Worm (Caenorhabditis elegans): ENCODE results near the gene emc-1.

emc-1 gene

DNA sequence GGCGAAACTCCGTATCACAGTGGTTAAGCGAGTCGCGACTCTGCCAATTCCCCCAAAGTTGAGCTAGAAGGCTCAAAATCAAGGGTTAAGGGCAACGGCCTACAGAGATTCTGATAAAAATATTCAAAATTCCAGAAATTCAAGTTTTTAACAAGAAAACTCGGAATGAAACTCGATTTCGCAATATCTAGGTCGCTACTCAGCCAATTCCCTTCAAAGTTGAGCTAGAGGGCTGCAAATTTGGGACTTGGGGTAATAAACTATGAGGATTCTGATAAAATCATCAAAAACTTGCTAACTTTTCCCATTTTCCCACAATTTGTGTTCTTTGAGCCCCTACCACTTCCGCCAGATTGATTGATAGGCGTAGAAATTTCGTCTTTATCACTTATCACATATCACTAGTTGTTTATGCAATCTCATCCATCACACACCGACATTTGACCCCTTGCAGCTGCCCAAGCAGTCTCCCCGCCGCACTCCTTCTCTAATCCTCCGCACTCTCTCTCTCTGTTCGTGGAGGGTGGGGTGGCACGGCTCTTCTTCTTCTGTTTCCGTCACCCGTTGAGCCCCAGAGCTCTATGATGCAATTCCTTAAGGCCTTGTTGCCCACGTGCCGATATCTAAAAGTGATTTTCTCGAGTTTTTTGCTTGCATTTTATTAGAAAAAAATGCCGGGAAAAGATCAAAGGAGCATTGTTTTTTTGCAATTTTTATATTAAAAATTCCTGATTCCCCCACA, 1.7 kb upstream of the emc-1 start:
- TF ChIP-seq F13C5.2 (tag; optimal IDR thresholded peaks at IDR 0.05): no peak
- no peak for TF ChIP-seq ceh-36 (tag; optimal IDR thresholded peaks at IDR 0.05)
- no peak for TF ChIP-seq tbx-37 (GFP tag; conservative IDR thresholded peaks at IDR 0.05)
- no peak for TF ChIP-seq tbx-11 (GFP tag; IDR thresholded peaks at IDR 0.05)
- no peak for TF ChIP-seq scrt-1 (GFP tag; IDR thresholded peaks at IDR 0.05)
- 0 out of 2 replicates have a peak, but pooled peaks have one; percentile 21 for TF ChIP-seq sea-1 (GFP tag; conservative IDR thresholded peaks at IDR 0.05)
- no peak for TF ChIP-seq hmbx-1 (tag; optimal IDR thresholded peaks at IDR 0.05)
- TF ChIP-seq hmg-4 (GFP tag; optimal IDR thresholded peaks at IDR 0.05): peak; percentile 49
- TF ChIP-seq aly-1 (tag; optimal IDR thresholded peaks at IDR 0.05): no peak
- no peak for TF ChIP-seq B0310.2 (tag; optimal IDR thresholded peaks at IDR 0.05)
- no peak for TF ChIP-seq ama-1 (optimal IDR thresholded peaks at IDR 0.05)
- no peak for TF ChIP-seq hnd-1 (tag; optimal IDR thresholded peaks at IDR 0.05)
- no peak for TF ChIP-seq flt-1 (GFP tag; IDR thresholded peaks at IDR 0.05)
- TF ChIP-seq tra-4 (tag; optimal IDR thresholded peaks at IDR 0.05): no peak

DNA sequence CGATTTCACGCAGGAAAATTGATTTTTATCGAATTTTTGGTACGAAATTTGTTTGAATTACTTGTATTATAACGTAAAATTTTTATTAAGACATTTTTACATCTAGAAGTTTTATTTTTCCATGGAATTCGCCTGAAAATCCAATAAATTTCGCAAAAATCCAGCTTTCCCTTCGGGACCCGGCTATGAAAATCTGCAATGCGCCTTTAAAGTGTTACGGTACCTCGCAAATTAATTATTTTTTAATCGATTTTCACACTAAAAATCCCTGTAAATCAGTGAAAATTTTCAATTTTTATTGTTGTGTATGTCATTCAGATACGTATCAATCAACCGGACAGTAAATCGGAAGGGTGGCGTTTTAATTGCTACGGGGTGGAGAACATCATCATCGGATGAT, 829 bp upstream of the emc-1 start:
- no peak for TF ChIP-seq tbx-11 (GFP tag; IDR thresholded peaks at IDR 0.05)
- no peak for TF ChIP-seq tra-4 (tag; optimal IDR thresholded peaks at IDR 0.05)
- no peak for TF ChIP-seq ceh-36 (tag; optimal IDR thresholded peaks at IDR 0.05)
- no peak for TF ChIP-seq ets-7 (tag; optimal IDR thresholded peaks at IDR 0.05)
- no peak for TF ChIP-seq sea-1 (GFP tag; conservative IDR thresholded peaks at IDR 0.05)
- TF ChIP-seq aly-1 (tag; optimal IDR thresholded peaks at IDR 0.05): no peak
- no peak for TF ChIP-seq B0310.2 (tag; optimal IDR thresholded peaks at IDR 0.05)
- TF ChIP-seq hnd-1 (tag; optimal IDR thresholded peaks at IDR 0.05): no peak
- TF ChIP-seq F13C5.2 (tag; optimal IDR thresholded peaks at IDR 0.05): no peak
- TF ChIP-seq pes-1 (GFP tag; IDR thresholded peaks at IDR 0.05): no peak
- TF ChIP-seq flt-1 (GFP tag; IDR thresholded peaks at IDR 0.05): no peak
- no peak for TF ChIP-seq hmg-4 (GFP tag; optimal IDR thresholded peaks at IDR 0.05)
- TF ChIP-seq tbx-37 (GFP tag; conservative IDR thresholded peaks at IDR 0.05): no peak
- no peak for TF ChIP-seq ceh-13 (GFP tag; optimal IDR thresholded peaks at IDR 0.05)
- no peak for TF ChIP-seq hmbx-1 (tag; optimal IDR thresholded peaks at IDR 0.05)

DNA sequence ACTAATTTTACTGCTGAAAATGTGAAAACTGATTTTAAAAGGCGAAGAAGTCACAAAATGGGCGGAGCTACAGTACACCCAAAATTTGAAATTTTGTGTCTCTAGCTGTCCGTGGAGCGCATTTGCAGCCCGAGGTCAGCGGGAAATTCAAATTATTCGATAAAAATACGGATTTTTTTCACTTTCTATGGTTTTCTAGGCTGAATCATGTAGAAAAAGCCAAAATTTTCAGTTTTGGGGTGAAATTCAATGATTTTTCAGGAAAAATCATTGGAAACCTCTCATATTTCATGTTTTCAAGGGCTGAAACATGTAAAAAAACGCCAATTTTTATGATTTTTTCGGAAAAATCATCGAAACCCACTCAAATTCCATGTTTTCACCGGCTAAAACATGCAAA, 9.3 kb downstream of the emc-1 start:
- TF ChIP-seq F13C5.2 (tag; optimal IDR thresholded peaks at IDR 0.05): no peak
- no peak for TF ChIP-seq hmg-4 (GFP tag; optimal IDR thresholded peaks at IDR 0.05)
- no peak for TF ChIP-seq flt-1 (GFP tag; IDR thresholded peaks at IDR 0.05)
- no peak for TF ChIP-seq tbx-37 (GFP tag; conservative IDR thresholded peaks at IDR 0.05)
- no peak for TF ChIP-seq tra-4 (tag; optimal IDR thresholded peaks at IDR 0.05)
- TF ChIP-seq pes-1 (GFP tag; IDR thresholded peaks at IDR 0.05): no peak
- TF ChIP-seq ets-7 (tag; optimal IDR thresholded peaks at IDR 0.05): no peak
- no peak for TF ChIP-seq aly-1 (tag; optimal IDR thresholded peaks at IDR 0.05)
- TF ChIP-seq ceh-36 (tag; optimal IDR thresholded peaks at IDR 0.05): no peak
- no peak for TF ChIP-seq hmbx-1 (tag; optimal IDR thresholded peaks at IDR 0.05)
- TF ChIP-seq B0310.2 (tag; optimal IDR thresholded peaks at IDR 0.05): no peak
- TF ChIP-seq ceh-13 (GFP tag; optimal IDR thresholded peaks at IDR 0.05): no peak
- no peak for TF ChIP-seq ama-1 (optimal IDR thresholded peaks at IDR 0.05)

DNA sequence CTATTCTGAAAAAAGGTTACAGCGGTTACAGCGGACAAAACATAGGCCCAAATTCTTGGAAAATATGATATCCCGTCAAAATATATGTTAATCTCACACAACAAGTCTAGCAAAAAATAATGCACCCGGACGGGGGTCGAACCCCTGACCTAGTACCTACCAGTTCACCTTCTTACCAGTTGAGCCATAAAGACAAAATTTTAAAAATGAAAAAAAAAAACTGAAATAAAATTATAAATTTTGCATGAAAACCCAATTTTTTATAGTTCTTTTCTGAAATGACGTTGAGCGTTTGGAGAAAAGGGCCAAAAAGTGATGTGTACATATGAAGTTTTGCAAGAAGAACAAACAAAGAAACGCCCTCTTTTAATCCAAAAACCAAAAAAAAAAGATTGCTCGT, 17.7 kb downstream of the emc-1 start:
- no peak for TF ChIP-seq B0310.2 (tag; optimal IDR thresholded peaks at IDR 0.05)
- TF ChIP-seq sea-1 (GFP tag; conservative IDR thresholded peaks at IDR 0.05): no peak
- TF ChIP-seq hmbx-1 (tag; optimal IDR thresholded peaks at IDR 0.05): no peak
- no peak for TF ChIP-seq ceh-36 (tag; optimal IDR thresholded peaks at IDR 0.05)
- TF ChIP-seq hnd-1 (tag; optimal IDR thresholded peaks at IDR 0.05): no peak
- TF ChIP-seq flt-1 (GFP tag; IDR thresholded peaks at IDR 0.05): no peak
- no peak for TF ChIP-seq pes-1 (GFP tag; IDR thresholded peaks at IDR 0.05)
- TF ChIP-seq F13C5.2 (tag; optimal IDR thresholded peaks at IDR 0.05): no peak
- no peak for TF ChIP-seq ama-1 (optimal IDR thresholded peaks at IDR 0.05)
- no peak for TF ChIP-seq aly-1 (tag; optimal IDR thresholded peaks at IDR 0.05)
- no peak for TF ChIP-seq tbx-11 (GFP tag; IDR thresholded peaks at IDR 0.05)
- no peak for TF ChIP-seq scrt-1 (GFP tag; IDR thresholded peaks at IDR 0.05)
- no peak for TF ChIP-seq tbx-37 (GFP tag; conservative IDR thresholded peaks at IDR 0.05)
- no peak for TF ChIP-seq tra-4 (tag; optimal IDR thresholded peaks at IDR 0.05)
- TF ChIP-seq hmg-4 (GFP tag; optimal IDR thresholded peaks at IDR 0.05): no peak

DNA sequence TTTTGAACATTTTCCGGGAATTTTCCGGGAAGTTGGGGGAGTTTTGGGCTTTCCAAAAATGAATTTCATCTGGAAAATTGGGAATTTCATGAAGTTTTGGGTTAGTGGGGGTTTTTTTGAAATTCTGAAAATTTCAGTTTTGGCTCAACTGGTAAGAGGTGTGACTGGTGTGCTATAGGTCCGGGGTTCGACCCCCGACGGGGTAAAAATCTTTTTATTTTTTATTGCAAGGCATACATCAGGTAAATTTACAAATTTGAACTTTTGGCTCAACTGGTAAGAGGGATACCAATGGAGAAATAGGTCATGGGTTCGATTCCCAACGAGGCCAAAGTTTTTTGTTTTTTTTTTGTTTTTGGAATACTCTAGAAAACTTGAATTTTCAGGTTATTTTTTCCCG, 18.5 kb downstream of the emc-1 start:
- TF ChIP-seq pes-1 (GFP tag; IDR thresholded peaks at IDR 0.05): no peak
- TF ChIP-seq flt-1 (GFP tag; IDR thresholded peaks at IDR 0.05): no peak
- no peak for TF ChIP-seq ceh-13 (GFP tag; optimal IDR thresholded peaks at IDR 0.05)
- TF ChIP-seq sea-1 (GFP tag; conservative IDR thresholded peaks at IDR 0.05): no peak
- TF ChIP-seq tra-4 (tag; optimal IDR thresholded peaks at IDR 0.05): no peak
- TF ChIP-seq aly-1 (tag; optimal IDR thresholded peaks at IDR 0.05): no peak
- TF ChIP-seq ets-7 (tag; optimal IDR thresholded peaks at IDR 0.05): no peak
- TF ChIP-seq scrt-1 (GFP tag; IDR thresholded peaks at IDR 0.05): no peak
- no peak for TF ChIP-seq hmg-4 (GFP tag; optimal IDR thresholded peaks at IDR 0.05)
- TF ChIP-seq hmbx-1 (tag; optimal IDR thresholded peaks at IDR 0.05): no peak
- no peak for TF ChIP-seq ceh-36 (tag; optimal IDR thresholded peaks at IDR 0.05)
- TF ChIP-seq ama-1 (optimal IDR thresholded peaks at IDR 0.05): no peak
- TF ChIP-seq B0310.2 (tag; optimal IDR thresholded peaks at IDR 0.05): no peak
- TF ChIP-seq tbx-37 (GFP tag; conservative IDR thresholded peaks at IDR 0.05): no peak
- no peak for TF ChIP-seq tbx-11 (GFP tag; IDR thresholded peaks at IDR 0.05)
- TF ChIP-seq F13C5.2 (tag; optimal IDR thresholded peaks at IDR 0.05): no peak
- TF ChIP-seq hnd-1 (tag; optimal IDR thresholded peaks at IDR 0.05): no peak

DNA sequence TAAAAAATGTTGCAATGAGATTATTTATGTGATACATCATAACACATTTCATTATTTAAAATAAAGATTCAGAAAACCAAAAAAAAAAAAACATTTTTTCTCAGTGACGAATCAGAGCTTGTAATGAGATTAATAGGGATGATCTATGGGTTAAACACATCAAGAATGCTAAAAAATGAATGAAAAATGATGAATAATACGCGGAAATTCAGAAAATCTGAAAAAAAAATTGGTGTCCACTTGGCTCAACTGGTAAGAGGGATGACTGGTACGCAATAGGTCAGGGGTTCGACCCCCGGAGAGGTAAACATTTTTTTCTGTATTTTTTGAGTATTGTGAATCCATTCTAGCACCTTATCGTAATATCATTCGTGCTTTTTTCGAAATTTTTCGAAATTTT, 21.6 kb downstream of the emc-1 start:
- TF ChIP-seq tbx-11 (GFP tag; IDR thresholded peaks at IDR 0.05): no peak
- TF ChIP-seq pes-1 (GFP tag; IDR thresholded peaks at IDR 0.05): no peak
- TF ChIP-seq B0310.2 (tag; optimal IDR thresholded peaks at IDR 0.05): no peak
- TF ChIP-seq hmg-4 (GFP tag; optimal IDR thresholded peaks at IDR 0.05): no peak
- no peak for TF ChIP-seq F13C5.2 (tag; optimal IDR thresholded peaks at IDR 0.05)
- TF ChIP-seq scrt-1 (GFP tag; IDR thresholded peaks at IDR 0.05): no peak
- no peak for TF ChIP-seq ceh-13 (GFP tag; optimal IDR thresholded peaks at IDR 0.05)
- TF ChIP-seq ama-1 (optimal IDR thresholded peaks at IDR 0.05): no peak
- TF ChIP-seq tra-4 (tag; optimal IDR thresholded peaks at IDR 0.05): no peak
- TF ChIP-seq tbx-37 (GFP tag; conservative IDR thresholded peaks at IDR 0.05): no peak
- TF ChIP-seq aly-1 (tag; optimal IDR thresholded peaks at IDR 0.05): no peak
- no peak for TF ChIP-seq ceh-36 (tag; optimal IDR thresholded peaks at IDR 0.05)
- no peak for TF ChIP-seq sea-1 (GFP tag; conservative IDR thresholded peaks at IDR 0.05)
- no peak for TF ChIP-seq ets-7 (tag; optimal IDR thresholded peaks at IDR 0.05)
- no peak for TF ChIP-seq hnd-1 (tag; optimal IDR thresholded peaks at IDR 0.05)
- no peak for TF ChIP-seq flt-1 (GFP tag; IDR thresholded peaks at IDR 0.05)
- TF ChIP-seq hmbx-1 (tag; optimal IDR thresholded peaks at IDR 0.05): no peak

Measured in whole organism, early embryonic.